Fruit fly (Drosophila melanogaster) whole organism, embryonic: ENCODE data around the gene CG1738.

Experiments used
- Awh ChIP-seq: fragments of 200-800 bp; sonication (Bioruptor generic); IDR thresholded peaks from 2 replicates; pipeline ENCODE4, ENCODE4 v1.3.6; 2022; ENCODE audit warnings: missing biosample characterization, missing genetic modification characterization
- B-H1 ChIP-seq: fragments of 200-800 bp; sonication (Bioruptor generic); IDR thresholded peaks from 3 replicates; pipeline ENCODE4 v1.3.6; 2022; ENCODE audit warnings: missing biosample characterization, missing genetic modification characterization
- CG1024 ChIP-seq: fragments of 200-800 bp; sonication (Bioruptor generic); IDR thresholded peaks from 2 replicates; pipeline ENCODE4 v1.3.6; 2022; ENCODE audit warnings: missing biosample characterization, missing genetic modification characterization
- CG10565 ChIP-seq: fragments of 200-800 bp; sonication (Bioruptor generic); optimal IDR thresholded peaks from 3 replicates; lab custom pipeline; 2016; ENCODE audit warnings: missing biosample characterization, mild to moderate bottlenecking, missing genetic modification characterization
- CG11398 ChIP-seq: fragments of 200-800 bp; sonication (Bioruptor generic); optimal IDR thresholded peaks from 2 replicates; lab custom pipeline; 2016; ENCODE audit warnings: missing biosample characterization, missing genetic modification characterization
- CG11696 ChIP-seq: fragments of 200-800 bp; sonication (Bioruptor generic); IDR thresholded peaks from 2 replicates; pipeline ENCODE4 v1.3.6; 2022; ENCODE audit warnings: missing biosample characterization, missing genetic modification characterization
- CG13624 ChIP-seq: fragments of 200-800 bp; sonication (Bioruptor generic); optimal IDR thresholded peaks from 2 replicates; lab custom pipeline; 2016; ENCODE audit warnings: missing biosample characterization, missing genetic modification characterization
- CG16779 ChIP-seq: fragments of 200-800 bp; sonication (Bioruptor generic); IDR thresholded peaks from 2 replicates; pipeline ENCODE4 v1.3.6; 2022; ENCODE audit warnings: missing biosample characterization, missing genetic modification characterization
- CG16813 ChIP-seq: fragments of 200-800 bp; sonication (Bioruptor generic); IDR thresholded peaks from 3 replicates; pipeline ENCODE4 v1.3.6; 2022; ENCODE audit warnings: missing biosample characterization, missing genetic modification characterization; ENCODE audit not compliant: partially characterized antibody
- CG16815 ChIP-seq: fragments of 200-800 bp; sonication (Bioruptor generic); optimal IDR thresholded peaks from 3 replicates; lab custom pipeline; 2017; ENCODE audit warnings: missing biosample characterization, mild to moderate bottlenecking, missing genetic modification characterization
- CG17361 ChIP-seq: fragments of 200-800 bp; sonication (Bioruptor generic); IDR thresholded peaks from 3 replicates; pipeline ENCODE4 v1.3.6; 2022; ENCODE audit warnings: missing biosample characterization, missing genetic modification characterization
- CG17385 ChIP-seq: fragments of 200-800 bp; sonication (Bioruptor generic); optimal IDR thresholded peaks from 3 replicates; lab custom pipeline; 2018; ENCODE audit warnings: missing biosample characterization, mild to moderate bottlenecking, missing genetic modification characterization
- CG17802 ChIP-seq: fragments of 200-800 bp; sonication (Bioruptor generic); optimal IDR thresholded peaks from 2 replicates; lab custom pipeline; 2018; ENCODE audit warnings: missing biosample characterization, mild to moderate bottlenecking, missing genetic modification characterization, moderate library complexity
- CG17829 ChIP-seq: fragments of 200-800 bp; optimal IDR thresholded peaks from 2 replicates; lab custom pipeline; 2019; ENCODE audit warnings: missing biosample characterization, mild to moderate bottlenecking, missing genetic modification characterization, moderate library complexity
- CG31224 ChIP-seq: fragments of 200-800 bp; sonication (Bioruptor generic); IDR thresholded peaks from 2 replicates; pipeline ENCODE4 v1.3.6; 2022; ENCODE audit warnings: missing biosample characterization, missing genetic modification characterization
- CG32772 ChIP-seq: fragments of 200-800 bp; sonication (Bioruptor generic); IDR thresholded peaks from 2 replicates; pipeline ENCODE4 v1.3.6; 2022; ENCODE audit warnings: missing biosample characterization, missing genetic modification characterization
- CG34376 ChIP-seq: fragments of 200-800 bp; sonication (Bioruptor generic); optimal IDR thresholded peaks from 2 replicates; lab custom pipeline; 2018; ENCODE audit warnings: missing biosample characterization, mild to moderate bottlenecking, missing genetic modification characterization
- CG42726 ChIP-seq: fragments of 200-800 bp; sonication (Bioruptor generic); IDR thresholded peaks from 2 replicates; pipeline ENCODE4 v1.3.6; 2022; ENCODE audit warnings: missing biosample characterization, missing genetic modification characterization; ENCODE audit not compliant: partially characterized antibody
- CG43689 ChIP-seq: fragments of 200-800 bp; sonication (Bioruptor generic); IDR thresholded peaks from 2 replicates; pipeline ENCODE4 v1.3.6; 2022; ENCODE audit warnings: missing biosample characterization, missing genetic modification characterization
- CG7372 ChIP-seq: fragments of 200-800 bp; sonication (Bioruptor generic); IDR thresholded peaks from 2 replicates; pipeline ENCODE4 v1.3.6; 2022; ENCODE audit warnings: missing biosample characterization, missing genetic modification characterization
- CG8388 ChIP-seq: fragments of 200-800 bp; sonication (Bioruptor generic); optimal IDR thresholded peaks from 2 replicates; lab custom pipeline; 2019; ENCODE audit warnings: missing biosample characterization, mild to moderate bottlenecking, missing genetic modification characterization, moderate library complexity
- CG8478 ChIP-seq: fragments of >200 bp; optimal IDR thresholded peaks from 2 replicates; lab custom pipeline; 2018
- Dad ChIP-seq: fragments of 200-800 bp; sonication (Bioruptor generic); optimal IDR thresholded peaks from 3 replicates; lab custom pipeline; 2016; ENCODE audit warnings: missing biosample characterization, missing genetic modification characterization
- Dll ChIP-seq: fragments of 200-800 bp; sonication (Bioruptor generic); IDR thresholded peaks from 4 replicates; pipeline ENCODE4 v1.3.6; 2022; ENCODE audit warnings: missing biosample characterization, missing genetic modification characterization; ENCODE audit not compliant: partially characterized antibody
- HmgD ChIP-seq: fragments of 200-800 bp; sonication (Bioruptor generic); optimal IDR thresholded peaks from 3 replicates; lab custom pipeline; 2016; ENCODE audit warnings: missing biosample characterization, missing genetic modification characterization
- Hr51 ChIP-seq, 2 experiments: fragments of 200-800 bp; sonication (Bioruptor generic); optimal IDR thresholded peaks; 2 replicates in 1 of 2; 3 replicates in 1 of 2; lab custom pipeline; 2016 to 2018; ENCODE audit warnings: missing biosample characterization in 2 of 2, missing genetic modification characterization in 2 of 2, mild to moderate bottlenecking in 1 of 2, moderate library complexity in 1 of 2
- MTF-1 ChIP-seq: fragments of 200-800 bp; sonication (Bioruptor generic); optimal IDR thresholded peaks from 2 replicates; lab custom pipeline; 2018; ENCODE audit warnings: missing biosample characterization, mild to moderate bottlenecking, missing genetic modification characterization, borderline replicate concordance
- Opbp ChIP-seq: fragments of 200-800 bp; sonication (Bioruptor generic); IDR thresholded peaks from 3 replicates; pipeline ENCODE4 v1.3.6; 2022; ENCODE audit warnings: missing biosample characterization, missing genetic modification characterization; ENCODE audit not compliant: partially characterized antibody
- Pdp1 ChIP-seq, 2 experiments: fragments of 200-800 bp; sonication (Bioruptor generic); optimal IDR thresholded peaks; 3 replicates each; lab custom pipeline; 2016; ENCODE audit warnings: missing biosample characterization in 2 of 2, missing genetic modification characterization in 2 of 2, mild to moderate bottlenecking in 1 of 2, moderate library complexity in 1 of 2
- Scr ChIP-seq: fragments of 200-800 bp; sonication (Bioruptor generic); IDR thresholded peaks from 2 replicates; pipeline ENCODE4 v1.3.6; 2022; ENCODE audit warnings: missing biosample characterization, missing genetic modification characterization; ENCODE audit not compliant: partially characterized antibody
- Stat92E ChIP-seq, 3 experiments: fragments of >200 bp in 2 of 3; fragments of 200-800 bp in 1 of 3; sonication (Bioruptor generic) in 1 of 3; optimal IDR thresholded peaks; 2 replicates each; lab custom pipeline; 2017 to 2019; ENCODE audit warnings: missing biosample characterization in 3 of 3, missing genetic modification characterization in 3 of 3, mild to moderate bottlenecking in 1 of 3, moderate library complexity in 1 of 3
- abd-A ChIP-seq: fragments of 200-800 bp; sonication (Bioruptor generic); optimal IDR thresholded peaks from 3 replicates; lab custom pipeline; 2019; ENCODE audit warnings: missing biosample characterization, mild to moderate bottlenecking, missing genetic modification characterization, moderate library complexity
- al ChIP-seq: fragments of 200-800 bp; sonication (Bioruptor generic); IDR thresholded peaks from 2 replicates; pipeline ENCODE4 v1.3.6; 2022; ENCODE audit warnings: missing biosample characterization, missing genetic modification characterization
- az2 ChIP-seq: fragments of 200-800 bp; sonication (Bioruptor generic); optimal IDR thresholded peaks from 3 replicates; lab custom pipeline; 2016; ENCODE audit warnings: missing biosample characterization, missing genetic modification characterization
- ci ChIP-seq: fragments of 200-800 bp; sonication (Bioruptor generic); IDR thresholded peaks from 3 replicates; pipeline ENCODE4 v1.3.6; 2022; ENCODE audit warnings: missing biosample characterization, missing genetic modification characterization
- ewg ChIP-seq: fragments of 200-800 bp; sonication (Bioruptor generic); optimal IDR thresholded peaks from 3 replicates; lab custom pipeline; 2017; ENCODE audit warnings: mild to moderate bottlenecking, missing biosample characterization, missing genetic modification reagents, missing genetic modification characterization
- gfzf ChIP-seq: fragments of 200-800 bp; sonication (Bioruptor generic); optimal IDR thresholded peaks from 2 replicates; lab custom pipeline; 2016; ENCODE audit warnings: missing biosample characterization, mild to moderate bottlenecking, missing genetic modification characterization, moderate library complexity
- kni ChIP-seq: fragments of 200-800 bp; sonication (Bioruptor generic); optimal IDR thresholded peaks from 3 replicates; lab custom pipeline; 2017; ENCODE audit warnings: mild to moderate bottlenecking, missing biosample characterization, missing genetic modification reagents, missing genetic modification characterization
- lola ChIP-seq, 3 experiments: fragments of >200 bp in 2 of 3; fragments of 200-800 bp in 1 of 3; sonication (Bioruptor generic) in 1 of 3; optimal IDR thresholded peaks; 2 replicates each; lab custom pipeline; 2017 to 2019; ENCODE audit warnings: missing biosample characterization in 3 of 3, missing genetic modification characterization in 3 of 3, mild to moderate bottlenecking in 1 of 3, moderate library complexity in 1 of 3
- onecut ChIP-seq: fragments of 200-800 bp; sonication (Bioruptor generic); IDR thresholded peaks from 2 replicates; pipeline ENCODE4 v1.3.6; 2022; ENCODE audit warnings: missing biosample characterization, missing genetic modification characterization
- pfk ChIP-seq: fragments of 200-800 bp; sonication (Bioruptor generic); optimal IDR thresholded peaks from 2 replicates; lab custom pipeline; 2018; ENCODE audit warnings: missing biosample characterization, mild to moderate bottlenecking, missing genetic modification characterization, moderate library complexity
- pros ChIP-seq: fragments of 200-800 bp; sonication (Bioruptor generic); optimal IDR thresholded peaks from 3 replicates; lab custom pipeline; 2019; ENCODE audit warnings: missing biosample characterization, mild to moderate bottlenecking, missing genetic modification characterization, moderate library complexity
- repo ChIP-seq: fragments of 200-800 bp; sonication (Bioruptor generic); optimal IDR thresholded peaks from 2 replicates; lab custom pipeline; 2016; ENCODE audit warnings: missing biosample characterization, missing genetic modification characterization
- row ChIP-seq: fragments of 200-800 bp; sonication (Bioruptor generic); IDR thresholded peaks from 3 replicates; pipeline ENCODE4 v1.3.6; 2022; ENCODE audit warnings: missing biosample characterization, missing genetic modification characterization
- sc ChIP-seq, 3 experiments: fragments of >200 bp in 2 of 3; fragments of 200-800 bp in 1 of 3; sonication (Bioruptor generic) in 1 of 3; optimal IDR thresholded peaks; 2 replicates in 2 of 3; 3 replicates in 1 of 3; lab custom pipeline; 2017; ENCODE audit warnings: mild to moderate bottlenecking in 1 of 3, missing biosample characterization in 1 of 3, missing genetic modification characterization in 1 of 3, missing genetic modification reagents in 1 of 3
- scrt ChIP-seq: fragments of 200-800 bp; sonication (Bioruptor generic); optimal IDR thresholded peaks from 2 replicates; lab custom pipeline; 2018; ENCODE audit warnings: missing biosample characterization, mild to moderate bottlenecking, missing genetic modification characterization, moderate library complexity
- tna ChIP-seq: fragments of 200-800 bp; sonication (Bioruptor generic); IDR thresholded peaks from 2 replicates; pipeline ENCODE4 v1.3.6; 2022; ENCODE audit warnings: missing biosample characterization, missing genetic modification characterization; ENCODE audit not compliant: partially characterized antibody
- trem ChIP-seq: fragments of 200-800 bp; optimal IDR thresholded peaks from 3 replicates; lab custom pipeline; 2019; ENCODE audit warnings: missing biosample characterization, mild to moderate bottlenecking, missing genetic modification characterization, moderate library complexity
- wdn ChIP-seq: fragments of 200-800 bp; sonication (Bioruptor generic); IDR thresholded peaks from 2 replicates; pipeline ENCODE4 v1.3.6; 2022; ENCODE audit warnings: missing biosample characterization, missing genetic modification characterization

The CG1738 gene

DNA sequence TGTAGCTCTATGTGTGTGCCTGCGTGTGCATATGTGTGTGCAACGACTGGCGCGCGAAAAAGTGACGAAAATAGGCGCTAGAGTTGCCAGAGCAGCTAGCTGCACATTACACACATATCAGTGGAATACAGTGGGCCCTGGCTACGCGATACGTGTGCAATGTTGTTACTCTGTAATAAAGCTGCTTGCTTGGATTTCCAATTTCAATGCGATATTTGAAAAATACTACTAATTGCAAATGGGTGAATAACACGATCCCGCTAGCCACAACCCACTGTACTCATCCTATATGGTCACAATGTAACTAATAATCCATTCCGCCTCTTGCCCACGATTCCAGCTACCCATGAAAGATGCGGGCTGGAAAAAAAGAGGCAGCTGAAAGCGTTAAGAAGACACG, 2.5 kb downstream of the CG1738 start (continued):
- TF ChIP-seq gfzf (GFP tag; lab: Kevin White, UChicago): no peak
- peak; percentile 88 for TF ChIP-seq CG17829 (tag; lab: Kevin White, UChicago)
- peak; percentile 91 for TF ChIP-seq CG7372 (GFP tag; lab: Robert Waterston, UW)
- TF ChIP-seq al (GFP tag; lab: Robert Waterston, UW): peak; percentile 89
- TF ChIP-seq Dad: peak; percentile 92
- no peak for TF ChIP-seq Stat92E (GFP tag; optimal IDR thresholded peaks at IDR 0.05; lab: Kevin White, UChicago)
- peak; percentile 89 for TF ChIP-seq CG17385
- TF ChIP-seq CG32772 (GFP tag; lab: Robert Waterston, UW): peak; percentile 95
- peak; percentile 72 for TF ChIP-seq CG34376
- no peak for TF ChIP-seq sc (optimal IDR thresholded peaks at IDR 0.05; lab: Kevin White, UChicago)
- TF ChIP-seq sc (GFP tag; optimal IDR thresholded peaks at IDR 0.05; lab: Kevin White, UChicago): peak; percentile 74
- peak; percentile 89 to 92 for TF ChIP-seq Hr51 (GFP tag; optimal IDR thresholded peaks at IDR 0.05; lab: Kevin White, UChicago)
- peak; percentile 94 for TF ChIP-seq CG16779
- TF ChIP-seq scrt: peak; percentile 81
- no peak for TF ChIP-seq CG8478
- TF ChIP-seq lola (GFP tag; optimal IDR thresholded peaks at IDR 0.05; lab: Kevin White, UChicago): peak in 1 of 3 experiments; percentile 77
- peak; percentile 87 for TF ChIP-seq MTF-1
- TF ChIP-seq CG13624 (GFP tag; lab: Kevin White, UChicago): peak; percentile 92
- peak; percentile 87 for TF ChIP-seq CG11398 (GFP tag; lab: Kevin White, UChicago)
- peak; percentile 86 for TF ChIP-seq CG11696 (GFP tag; lab: Robert Waterston, UW)
- TF ChIP-seq CG16815 (GFP tag; lab: Kevin White, UChicago): peak; percentile 92
- peak; percentile 91 for TF ChIP-seq B-H1 (GFP tag; lab: Robert Waterston, UW)
- peak; percentile 87 for TF ChIP-seq CG43689 (GFP tag; lab: Robert Waterston, UW)
- peak; percentile 87 for TF ChIP-seq CG17361 (GFP tag; lab: Robert Waterston, UW)
- peak; percentile 56 for TF ChIP-seq trem (tag; lab: Kevin White, UChicago)
- peak; percentile 93 for TF ChIP-seq CG1024
- TF ChIP-seq Opbp: no peak
- TF ChIP-seq Scr (GFP tag; lab: Robert Waterston, UW): no peak
- no peak for TF ChIP-seq Dll (GFP tag; lab: Robert Waterston, UW)
- TF ChIP-seq CG31224 (GFP tag; lab: Robert Waterston, UW): peak; percentile 85
- peak; percentile 61 for TF ChIP-seq CG10565 (GFP tag; lab: Kevin White, UChicago)
- peak; percentile 92 to 93 for TF ChIP-seq Pdp1 (GFP tag; optimal IDR thresholded peaks at IDR 0.05; lab: Kevin White, UChicago)
- TF ChIP-seq repo: peak; percentile 89
- peak; percentile 76 for TF ChIP-seq CG17802 (tag; lab: Kevin White, UChicago)
- TF ChIP-seq row (GFP tag; lab: Robert Waterston, UW): peak; percentile 96
- TF ChIP-seq CG42726 (GFP tag; lab: Robert Waterston, UW): no peak
- 0 out of 2 replicates have a peak, but pooled peaks have one; percentile 16 for TF ChIP-seq tna (GFP tag; lab: Robert Waterston, UW)
- TF ChIP-seq kni (GFP tag; lab: Kevin White, UChicago): peak; percentile 12
- TF ChIP-seq az2 (GFP tag; lab: Kevin White, UChicago): peak; percentile 93
- TF ChIP-seq HmgD (GFP tag; lab: Kevin White, UChicago): peak; percentile 85
- TF ChIP-seq pros: peak; percentile 10
- TF ChIP-seq ci (GFP tag; lab: Robert Waterston, UW): peak; percentile 98
- peak; percentile 95 for TF ChIP-seq Awh (GFP tag; lab: Robert Waterston, UW)
- TF ChIP-seq abd-A: no peak
- no peak for TF ChIP-seq CG16813 (GFP tag; lab: Robert Waterston, UW)
- TF ChIP-seq pfk (GFP tag; lab: Kevin White, UChicago): no peak
- peak; percentile 86 for TF ChIP-seq ewg (GFP tag; lab: Kevin White, UChicago)
- TF ChIP-seq CG8388 (GFP tag; lab: Kevin White, UChicago): peak; percentile 87
- TF ChIP-seq onecut (GFP tag; lab: Robert Waterston, UW): peak; percentile 92
- TF ChIP-seq wdn (GFP tag; lab: Robert Waterston, UW): peak; percentile 88
